Fruit fly (Drosophila melanogaster) whole organism, pupa: Measurements from ENCODE around the gene AttD.

Source experiments
- CG10348 ChIP-seq: fragments of 200-800 bp; sonication (Bioruptor generic); IDR thresholded peaks from 2 replicates; pipeline ENCODE4 v1.3.6; 2022; ENCODE audit warnings: missing biosample characterization, missing genetic modification characterization
- CG12605 ChIP-seq: fragments of 200-800 bp; sonication (Bioruptor generic); IDR thresholded peaks from 2 replicates; pipeline ENCODE4 v1.3.6; 2022; ENCODE audit warnings: missing biosample characterization, missing genetic modification characterization
- CG13204 ChIP-seq: fragments of 200-800 bp; sonication (Bioruptor generic); optimal IDR thresholded peaks from 2 replicates; lab custom pipeline; 2018; ENCODE audit warnings: missing biosample characterization, mild to moderate bottlenecking, missing genetic modification characterization, moderate library complexity
- CG14655 ChIP-seq: fragments of 200-800 bp; sonication (Bioruptor generic); optimal IDR thresholded peaks from 3 replicates; lab custom pipeline; 2017; ENCODE audit warnings: mild to moderate bottlenecking, missing biosample characterization, missing genetic modification reagents, missing genetic modification characterization
- CG15710 ChIP-seq: fragments of 200-800 bp; sonication (Bioruptor generic); optimal IDR thresholded peaks from 2 replicates; lab custom pipeline; 2018; ENCODE audit warnings: missing biosample characterization, mild to moderate bottlenecking, missing genetic modification characterization, moderate library complexity
- CG17806 ChIP-seq: fragments of 200-800 bp; sonication (Bioruptor generic); optimal IDR thresholded peaks from 2 replicates; lab custom pipeline; 2018; ENCODE audit warnings: missing biosample characterization, mild to moderate bottlenecking, missing genetic modification characterization, moderate library complexity
- CG32121 ChIP-seq: fragments of 200-800 bp; sonication (Bioruptor generic); IDR thresholded peaks from 2 replicates; pipeline ENCODE4 v1.3.6; 2022; ENCODE audit warnings: missing biosample characterization, missing genetic modification characterization
- CG34367 ChIP-seq: fragments of 200-800 bp; sonication (Bioruptor generic); optimal IDR thresholded peaks from 2 replicates; lab custom pipeline; 2018; ENCODE audit warnings: missing biosample characterization, mild to moderate bottlenecking, missing genetic modification characterization
- CG4496 ChIP-seq: fragments of 200-800 bp; sonication (Bioruptor generic); IDR thresholded peaks from 3 replicates; pipeline ENCODE4 v1.3.6; 2022; ENCODE audit warnings: missing biosample characterization, missing genetic modification characterization
- CG8159 ChIP-seq: fragments of 200-800 bp; sonication (Bioruptor generic); optimal IDR thresholded peaks from 3 replicates; lab custom pipeline; 2018; ENCODE audit warnings: missing biosample characterization, mild to moderate bottlenecking, missing genetic modification characterization, moderate library complexity
- CG8301 ChIP-seq: fragments of 200-800 bp; sonication (Bioruptor generic); optimal IDR thresholded peaks from 2 replicates; lab custom pipeline; 2018; ENCODE audit warnings: missing biosample characterization, mild to moderate bottlenecking, missing genetic modification characterization
- CG9948 ChIP-seq: fragments of 200-800 bp; sonication (Bioruptor generic); optimal IDR thresholded peaks from 2 replicates; lab custom pipeline; 2018; ENCODE audit warnings: missing biosample characterization, mild to moderate bottlenecking, missing genetic modification characterization, moderate library complexity
- D1 ChIP-seq: fragments of 200-800 bp; sonication (Bioruptor generic); optimal IDR thresholded peaks from 2 replicates; lab custom pipeline; 2018; ENCODE audit warnings: missing biosample characterization, mild to moderate bottlenecking, missing genetic modification characterization, moderate library complexity
- EcR ChIP-seq: fragments of 200-800 bp; sonication (Bioruptor generic); optimal IDR thresholded peaks from 3 replicates; lab custom pipeline; 2019; ENCODE audit warnings: missing biosample characterization, missing genetic modification characterization, mild to moderate bottlenecking, moderate library complexity, missing genetic modification reagents
- Ets98B ChIP-seq: fragments of 200-800 bp; sonication (Bioruptor generic); IDR thresholded peaks from 2 replicates; pipeline ENCODE4 v1.3.6; 2022; ENCODE audit warnings: missing biosample characterization, missing genetic modification characterization
- Pif1A ChIP-seq: fragments of 200-800 bp; sonication (Bioruptor generic); optimal IDR thresholded peaks from 3 replicates; lab custom pipeline; 2016; ENCODE audit warnings: missing biosample characterization, missing genetic modification characterization
- Pif1B ChIP-seq: fragments of 200-800 bp; sonication (Bioruptor generic); optimal IDR thresholded peaks from 3 replicates; lab custom pipeline; 2016; ENCODE audit warnings: missing biosample characterization, missing genetic modification characterization
- Snoo ChIP-seq: fragments of 200-800 bp; sonication (Bioruptor generic); optimal IDR thresholded peaks from 3 replicates; lab custom pipeline; 2017; ENCODE audit warnings: missing biosample characterization, mild to moderate bottlenecking, missing genetic modification characterization, inconsistent platforms
- fd96Ca ChIP-seq: fragments of 200-800 bp; sonication (Bioruptor generic); IDR thresholded peaks from 3 replicates; pipeline ENCODE4 v1.3.6; 2022; ENCODE audit warnings: missing biosample characterization, missing genetic modification characterization
- gl ChIP-seq: fragments of 200-800 bp; sonication (Bioruptor generic); optimal IDR thresholded peaks from 2 replicates; lab custom pipeline; 2018; ENCODE audit warnings: missing biosample characterization, mild to moderate bottlenecking, missing genetic modification characterization
- rn ChIP-seq: fragments of 200-800 bp; sonication (Bioruptor generic); IDR thresholded peaks from 2 replicates; pipeline ENCODE4 v1.3.6; 2022; ENCODE audit warnings: missing biosample characterization, missing genetic modification characterization

AttD gene

dm6 chr3R:17653879-17654278 is 28.8 kb downstream of the AttD start:
- TF ChIP-seq rn (no peak), CG10348 (GFP tag; lab: Robert Waterston, UW) (no peak), CG17806 (tag; lab: Kevin White, UChicago) (no peak), CG34367 (tag; lab: Kevin White, UChicago) (no peak), fd96Ca (GFP tag; lab: Robert Waterston, UW) (no peak), Snoo (tag; lab: Kevin White, UChicago) (no peak), CG15710 (tag; lab: Kevin White, UChicago) (no peak), CG14655 (GFP tag; lab: Kevin White, UChicago) (no peak), CG12605 (GFP tag; lab: Robert Waterston, UW) (no peak), CG32121 (GFP tag; lab: Robert Waterston, UW) (no peak), CG8159 (tag; lab: Kevin White, UChicago) (no peak), Pif1B (no peak), CG4496 (GFP tag; lab: Robert Waterston, UW) (no peak)

DNA sequence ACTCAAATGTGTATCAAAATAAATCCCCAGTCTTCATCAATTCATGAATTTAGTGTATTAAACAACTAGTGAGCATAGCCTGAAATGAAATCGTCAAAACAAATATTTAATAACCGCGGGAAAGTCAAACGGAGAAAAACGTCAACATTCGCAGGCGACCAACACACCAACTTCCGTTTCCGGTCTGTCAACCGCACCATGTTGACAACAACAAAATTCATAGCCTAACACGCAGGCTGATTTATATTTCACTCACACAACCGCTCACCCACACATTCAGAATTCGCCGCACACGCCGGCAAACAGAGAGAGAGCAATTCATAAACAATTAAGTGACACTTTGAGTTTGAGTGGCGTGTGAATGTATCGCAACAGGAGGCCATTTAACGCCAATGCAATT is 30.0 kb downstream of the AttD start:
- no peak for TF ChIP-seq D1
- peak; percentile 45 for TF ChIP-seq Snoo (tag; lab: Kevin White, UChicago)
- peak; percentile 23 for TF ChIP-seq CG34367 (tag; lab: Kevin White, UChicago)
- TF ChIP-seq CG10348 (GFP tag; lab: Robert Waterston, UW): no peak
- no peak for TF ChIP-seq CG17806 (tag; lab: Kevin White, UChicago)
- no peak for TF ChIP-seq CG8159 (tag; lab: Kevin White, UChicago)
- TF ChIP-seq EcR (GFP tag; lab: Kevin White, UChicago): no peak
- peak; percentile 32; the same call in 1 of the 3 replicates for TF ChIP-seq CG4496 (GFP tag; lab: Robert Waterston, UW)

DNA sequence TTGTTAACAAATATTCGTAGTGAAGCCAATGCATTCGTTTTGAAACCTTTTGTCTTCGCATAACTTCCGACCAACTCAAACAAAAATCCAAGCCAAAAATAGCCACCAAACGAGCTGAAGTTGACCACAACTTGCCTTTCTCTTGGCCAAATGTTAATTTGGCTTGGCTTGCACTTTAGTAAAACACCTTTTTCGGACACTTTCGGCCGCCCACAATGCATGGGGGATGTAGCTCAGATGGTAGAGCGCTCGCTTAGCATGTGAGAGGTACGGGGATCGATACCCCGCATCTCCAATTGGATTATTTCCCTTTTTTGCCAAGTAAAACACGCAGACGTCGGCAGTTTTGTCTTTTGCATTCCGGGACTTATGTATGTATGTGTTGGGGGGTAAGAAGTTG is 31.9 kb downstream of the AttD start:
- no peak for TF ChIP-seq CG17806 (tag; lab: Kevin White, UChicago)
- TF ChIP-seq EcR (GFP tag; lab: Kevin White, UChicago): no peak
- no peak for TF ChIP-seq CG8301 (tag; lab: Kevin White, UChicago)
- no peak for TF ChIP-seq CG32121 (GFP tag; lab: Robert Waterston, UW)
- no peak for TF ChIP-seq CG4496 (GFP tag; lab: Robert Waterston, UW)
- TF ChIP-seq Pif1B: no peak
- no peak for TF ChIP-seq CG13204 (GFP tag; lab: Kevin White, UChicago)
- no peak for TF ChIP-seq gl (tag; lab: Kevin White, UChicago)
- TF ChIP-seq rn: no peak
- no peak for TF ChIP-seq Ets98B (GFP tag; lab: Robert Waterston, UW)
- TF ChIP-seq Snoo (tag; lab: Kevin White, UChicago): no peak
- no peak for TF ChIP-seq Pif1A
- no peak for TF ChIP-seq D1
- TF ChIP-seq CG10348 (GFP tag; lab: Robert Waterston, UW): no peak

- no peak for TF ChIP-seq EcR (GFP tag; lab: Kevin White, UChicago)
- no peak for TF ChIP-seq Pif1A
- no peak for TF ChIP-seq CG8301 (tag; lab: Kevin White, UChicago)
- TF ChIP-seq fd96Ca (GFP tag; lab: Robert Waterston, UW): no peak
- TF ChIP-seq Ets98B (GFP tag; lab: Robert Waterston, UW): no peak
Measured at dm6 chr3R:17666061-17666796, 41.2 kb downstream of the AttD start.

DNA sequence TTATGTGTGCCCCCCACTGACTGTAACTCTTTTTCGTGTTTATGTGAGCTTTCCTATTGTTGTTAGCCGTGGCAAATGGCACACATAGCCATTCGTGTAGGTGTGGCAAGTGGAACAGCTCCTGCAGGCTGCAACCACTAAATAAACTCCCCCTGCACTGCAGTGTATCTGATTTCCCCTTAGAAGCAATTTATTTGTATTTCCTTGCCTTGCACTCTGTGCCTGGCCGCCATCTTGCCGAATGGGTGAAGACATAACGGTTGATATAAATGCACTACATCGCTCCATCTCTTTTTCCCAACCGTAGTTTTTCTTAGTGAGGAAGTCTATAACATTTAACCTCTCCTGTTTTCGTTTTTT is 41.7 kb downstream of the AttD start:
- TF ChIP-seq D1 (no peak), Ets98B (GFP tag; lab: Robert Waterston, UW) (no peak), CG17806 (tag; lab: Kevin White, UChicago) (no peak), CG14655 (GFP tag; lab: Kevin White, UChicago) (no peak), CG32121 (GFP tag; lab: Robert Waterston, UW) (no peak)

DNA sequence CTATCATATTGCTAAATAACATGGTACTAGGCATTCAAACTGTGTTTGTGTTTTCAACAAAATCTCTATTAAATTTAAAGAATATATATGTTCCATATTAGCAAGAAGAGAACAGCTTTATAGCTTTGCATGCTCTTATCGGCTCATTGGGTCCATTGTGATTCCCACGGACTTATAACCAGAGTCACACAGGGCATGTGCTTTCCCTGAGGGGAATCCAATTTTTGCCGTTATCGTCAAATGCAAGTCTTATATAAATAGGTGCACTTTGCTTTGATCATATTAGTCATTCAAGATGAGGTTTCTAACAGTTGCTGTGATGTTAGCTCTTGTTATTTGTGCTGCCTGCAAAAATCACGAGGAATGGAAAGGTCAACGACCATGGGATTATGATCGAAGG is 42.2 kb downstream of the AttD start, which contains the start of gene CG45045:
Gene CG45045 (plus strand): TSS at position 294 of the 400 bp plus-strand sequence.
- TF ChIP-seq CG32121 (GFP tag; lab: Robert Waterston, UW): no peak
- TF ChIP-seq CG9948: no peak
- no peak for TF ChIP-seq CG10348 (GFP tag; lab: Robert Waterston, UW)
- TF ChIP-seq Ets98B (GFP tag; lab: Robert Waterston, UW): no peak
- TF ChIP-seq CG14655 (GFP tag; lab: Kevin White, UChicago): no peak
- no peak for TF ChIP-seq CG13204 (GFP tag; lab: Kevin White, UChicago)
- no peak for TF ChIP-seq D1
- no peak for TF ChIP-seq Pif1A
- TF ChIP-seq gl (tag; lab: Kevin White, UChicago): no peak
- no peak for TF ChIP-seq rn
- no peak for TF ChIP-seq CG8301 (tag; lab: Kevin White, UChicago)
- TF ChIP-seq CG4496 (GFP tag; lab: Robert Waterston, UW): no peak
- no peak for TF ChIP-seq EcR (GFP tag; lab: Kevin White, UChicago)
- no peak for TF ChIP-seq CG34367 (tag; lab: Kevin White, UChicago)
- TF ChIP-seq CG8159 (tag; lab: Kevin White, UChicago): no peak
- no peak for TF ChIP-seq fd96Ca (GFP tag; lab: Robert Waterston, UW)
